ENCODE assay signal across 1 fruit fly cellular context in the genomic region with DNA sequence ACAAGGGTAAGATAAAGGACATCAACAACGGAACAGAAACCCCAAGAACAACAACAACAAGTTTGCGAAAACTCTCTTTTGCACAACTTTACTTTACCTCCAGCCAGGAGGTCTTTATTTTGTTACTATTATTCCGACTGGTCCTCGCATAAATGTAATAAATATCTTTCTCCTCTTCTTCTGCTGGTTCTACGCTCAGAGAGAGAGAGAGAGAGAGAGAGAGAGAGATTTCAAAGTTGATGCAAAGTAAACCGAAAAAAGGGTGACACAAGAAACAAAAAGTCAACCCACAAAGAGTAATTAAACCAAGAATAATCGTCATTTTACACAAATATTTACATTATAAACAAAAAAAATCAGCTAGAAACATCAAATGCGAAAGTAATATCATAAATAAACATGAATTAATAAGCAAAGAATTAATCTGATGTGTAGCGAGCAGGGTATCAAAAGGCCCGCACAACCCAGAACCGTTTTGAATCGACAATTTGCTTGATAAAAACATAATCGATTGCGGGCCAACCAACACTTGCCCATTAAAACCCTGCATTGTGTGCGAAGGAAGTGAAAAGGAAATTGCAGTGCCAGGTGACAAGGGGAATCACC.
TF ChIP-seq lines count a peak whose summit lies in the region.

No protein-coding gene starts in this region.

TF ChIP-seq in whole organism, embryonic, 481 proteins besides CTCF, POLR2A, EP300 and RAD21 (continued from another document):
- TF ChIP-seq ap (GFP tag; IDR thresholded peaks at IDR 0.05; lab: Robert Waterston, UW), result no peak
- TF ChIP-seq luna (GFP tag; optimal IDR thresholded peaks at IDR 0.05; lab: Kevin White, UChicago), result no peak
- no peak for TF ChIP-seq CG14667 (GFP tag; IDR thresholded peaks at IDR 0.05; lab: Robert Waterston, UW)
- peak; percentile 24 for TF ChIP-seq CG17568 (GFP tag; optimal IDR thresholded peaks at IDR 0.05; lab: Kevin White, UChicago)
- TF ChIP-seq nmo (GFP tag; optimal IDR thresholded peaks at IDR 0.05; lab: Kevin White, UChicago), result peak; percentile 1
- TF ChIP-seq Gug (GFP tag; IDR thresholded peaks at IDR 0.05; lab: Robert Waterston, UW), result no peak
- peak; percentile 67 for TF ChIP-seq D19A (tag; optimal IDR thresholded peaks at IDR 0.05; lab: Kevin White, UChicago)
- TF ChIP-seq lilli (GFP tag; optimal IDR thresholded peaks at IDR 0.05; lab: Kevin White, UChicago), result peak; percentile 12
- TF ChIP-seq yki (optimal IDR thresholded peaks at IDR 0.05; lab: Kevin White, UChicago), result no peak
- TF ChIP-seq CG43689 (GFP tag; IDR thresholded peaks at IDR 0.05; lab: Robert Waterston, UW), result no peak
- TF ChIP-seq gsb (GFP tag; IDR thresholded peaks at IDR 0.05; lab: Robert Waterston, UW), result no peak
- TF ChIP-seq Asciz (GFP tag; optimal IDR thresholded peaks at IDR 0.05; lab: Kevin White, UChicago), result peak; percentile 22
- TF ChIP-seq aop (GFP tag; IDR thresholded peaks at IDR 0.05; lab: Robert Waterston, UW), result no peak
- peak; percentile 2 for TF ChIP-seq CG12155 (GFP tag; optimal IDR thresholded peaks at IDR 0.05; lab: Kevin White, UChicago)
- TF ChIP-seq CG15269 (tag; optimal IDR thresholded peaks at IDR 0.05; lab: Kevin White, UChicago), result no peak
- TF ChIP-seq CG18476 (GFP tag; optimal IDR thresholded peaks at IDR 0.05; lab: Kevin White, UChicago), result no peak
- TF ChIP-seq CG31441 (GFP tag; IDR thresholded peaks at IDR 0.05; lab: Robert Waterston, UW), result no peak
- no peak for TF ChIP-seq CG10959 (GFP tag; IDR thresholded peaks at IDR 0.05; lab: Robert Waterston, UW)
- no peak for TF ChIP-seq CG13775 (GFP tag; optimal IDR thresholded peaks at IDR 0.05; lab: Kevin White, UChicago)
- no peak for TF ChIP-seq psq (GFP tag; optimal IDR thresholded peaks at IDR 0.05; lab: Kevin White, UChicago)
